Worm (Caenorhabditis elegans) whole organism, young adult: ENCODE measurements around the gene C01G5.3.

Source experiments
- B0019.2 ChIP-seq: fragments of 200-800 bp; sonication (Bioruptor generic); conservative IDR thresholded peaks from 2 replicates; pipeline ENCODE4 v1.3.6; 2022; ENCODE audit warnings: missing genetic modification reagents, missing genetic modification characterization, missing compliant biosample characterization
- C17E4.6 ChIP-seq: fragments of 200-800 bp; sonication (Bioruptor generic); IDR thresholded peaks from 2 replicates; pipeline ENCODE4 v1.3.6; 2022; ENCODE audit warnings: missing genetic modification reagents, missing genetic modification characterization, missing compliant biosample characterization
- F23B12.7 ChIP-seq: sonication (generic microtip); optimal IDR thresholded peaks from 2 replicates; lab custom pipeline; 2017; ENCODE audit warnings: missing genetic modification characterization, mild to moderate bottlenecking, missing compliant biosample characterization, antibody characterized with exemption, moderate library complexity; ENCODE audit not compliant: insufficient read depth
- F49E8.2 ChIP-seq: sonication (generic microtip); optimal IDR thresholded peaks from 3 replicates; lab custom pipeline; 2017; ENCODE audit warnings: missing genetic modification characterization, mild to moderate bottlenecking, missing compliant biosample characterization, antibody characterized with exemption, moderate library complexity; ENCODE audit not compliant: insufficient read depth
- K11D2.4 ChIP-seq: fragments of 200-800 bp; sonication (Bioruptor generic); IDR thresholded peaks from 2 replicates; pipeline ENCODE4 v1.3.6; 2022; ENCODE audit warnings: missing genetic modification reagents, missing genetic modification characterization, missing compliant biosample characterization
- Y67H2A.10 ChIP-seq: fragments of 200-800 bp; sonication (Bioruptor generic); conservative IDR thresholded peaks from 2 replicates; pipeline ENCODE4 v1.3.6; 2022; ENCODE audit warnings: missing genetic modification reagents, missing genetic modification characterization, missing compliant biosample characterization
- akir-1 ChIP-seq: fragments of 200-800 bp; sonication (Bioruptor generic); optimal IDR thresholded peaks from 2 replicates; lab custom pipeline; 2018; ENCODE audit warnings: mild to moderate bottlenecking, missing genetic modification characterization, moderate library complexity, missing compliant biosample characterization
- bed-1 ChIP-seq: fragments of 200-800 bp; sonication (Bioruptor generic); IDR thresholded peaks from 2 replicates; pipeline ENCODE4 v1.3.6; 2022; ENCODE audit warnings: missing genetic modification reagents, missing genetic modification characterization, missing compliant biosample characterization
- ceh-100 ChIP-seq: fragments of 200-800 bp; sonication (Bioruptor generic); IDR thresholded peaks from 2 replicates; pipeline ENCODE4 v1.3.6; 2022; ENCODE audit warnings: missing genetic modification reagents, missing genetic modification characterization, missing compliant biosample characterization
- dox-1 ChIP-seq: fragments of 200-800 bp; sonication (Bioruptor generic); IDR thresholded peaks from 2 replicates; pipeline ENCODE4 v1.3.6; 2022; ENCODE audit warnings: missing genetic modification reagents, missing genetic modification characterization, missing compliant biosample characterization
- efl-1 ChIP-seq: fragments of 150-350 bp; optimal IDR thresholded peaks from 2 replicates; lab custom pipeline; 2014; ENCODE audit warnings: missing biosample characterization, missing genetic modification reagents, missing genetic modification characterization
- egl-18 ChIP-seq: fragments of 200-800 bp; sonication (Bioruptor generic); IDR thresholded peaks from 2 replicates; pipeline ENCODE4 v1.3.6; 2022; ENCODE audit warnings: missing genetic modification reagents, missing genetic modification characterization, missing compliant biosample characterization
- hlh-26 ChIP-seq: fragments of 200-800 bp; sonication (Bioruptor generic); conservative IDR thresholded peaks from 2 replicates; pipeline ENCODE4 v1.3.6; 2022; ENCODE audit warnings: missing genetic modification reagents, missing genetic modification characterization, missing compliant biosample characterization
- hmg-20 ChIP-seq: fragments of 200-800 bp; sonication (Bioruptor generic); IDR thresholded peaks from 2 replicates; pipeline ENCODE4 v1.3.6; 2022; ENCODE audit warnings: missing genetic modification reagents, missing genetic modification characterization, missing compliant biosample characterization
- lsy-27 ChIP-seq: sonication (generic microtip); optimal IDR thresholded peaks from 2 replicates; lab custom pipeline; 2017; ENCODE audit warnings: missing genetic modification characterization, mild to moderate bottlenecking, missing compliant biosample characterization, antibody characterized with exemption, missing genotype, borderline replicate concordance; ENCODE audit not compliant: insufficient read depth
- mcd-1 ChIP-seq: fragments of 200-800 bp; sonication (Bioruptor generic); IDR thresholded peaks from 2 replicates; pipeline ENCODE4 v1.3.6; 2022; ENCODE audit warnings: missing genetic modification reagents, missing genetic modification characterization, missing compliant biosample characterization
- nhr-179 ChIP-seq: sonication (generic microtip); optimal IDR thresholded peaks from 2 replicates; lab custom pipeline; 2016; ENCODE audit warnings: mild to moderate bottlenecking, missing genetic modification characterization, missing compliant biosample characterization
- pha-4 ChIP-seq: fragments of 150-350 bp; sonication (generic microtip); optimal IDR thresholded peaks from 2 replicates; lab custom pipeline; 2014; ENCODE audit warnings: missing biosample characterization, missing genetic modification reagents, missing genetic modification characterization
- rcor-1 ChIP-seq: fragments of 200-800 bp; sonication (Bioruptor generic); IDR thresholded peaks from 2 replicates; pipeline ENCODE4 v1.3.6; 2022; ENCODE audit warnings: missing genetic modification reagents, missing genetic modification characterization, missing compliant biosample characterization
- repo-1 ChIP-seq: sonication (generic microtip); optimal IDR thresholded peaks from 2 replicates; lab custom pipeline; 2017; ENCODE audit warnings: mild to moderate bottlenecking, missing genetic modification characterization, missing compliant biosample characterization
- sdz-38 ChIP-seq: sonication (generic microtip); optimal IDR thresholded peaks from 2 replicates; lab custom pipeline; 2016; ENCODE audit warnings: missing genotype, missing genetic modification characterization, missing compliant biosample characterization
- snpc-1.3 ChIP-seq: sonication (generic microtip); optimal IDR thresholded peaks from 2 replicates; lab custom pipeline; 2017; ENCODE audit warnings: missing genetic modification characterization, mild to moderate bottlenecking, missing compliant biosample characterization, antibody characterized with exemption, moderate library complexity, missing genotype, missing genetic modification reagents; ENCODE audit not compliant: insufficient read depth
- sptf-2 ChIP-seq: fragments of 200-800 bp; sonication (Bioruptor generic); optimal IDR thresholded peaks from 2 replicates; lab custom pipeline; 2018; ENCODE audit warnings: mild to moderate bottlenecking, missing genetic modification characterization, missing compliant biosample characterization
- tlf-1 ChIP-seq: fragments of 200-800 bp; sonication (Bioruptor generic); optimal IDR thresholded peaks from 2 replicates; lab custom pipeline; 2018; ENCODE audit warnings: mild to moderate bottlenecking, missing genetic modification characterization, missing compliant biosample characterization
- xnd-1 ChIP-seq: sonication (generic microtip); optimal IDR thresholded peaks from 2 replicates; lab custom pipeline; 2016; ENCODE audit warnings: missing genotype, missing genetic modification reagents, missing genetic modification characterization, missing compliant biosample characterization

C01G5.3 gene

ce11 chrIV:6585397-6585921, 49.5 kb downstream of the C01G5.3 start, which contains the start of the genes F38A5.2 and dnj-11 (continued):
- no peak for TF ChIP-seq egl-18
- TF ChIP-seq hmg-20, result no peak
- no peak for TF ChIP-seq lsy-27 (tag; lab: Kevin White, UChicago)
- no peak for TF ChIP-seq akir-1
- no peak for TF ChIP-seq B0019.2 (GFP tag; lab: Robert Waterston, UW)
- TF ChIP-seq pha-4, result peak; percentile 66
- TF ChIP-seq K11D2.4 (GFP tag; lab: Robert Waterston, UW), result no peak
- no peak for TF ChIP-seq sptf-2
- peak; percentile 14 for TF ChIP-seq tlf-1 (GFP tag; lab: Kevin White, UChicago)
- no peak for TF ChIP-seq Y67H2A.10 (GFP tag; lab: Robert Waterston, UW)
- TF ChIP-seq rcor-1 (GFP tag; lab: Robert Waterston, UW), result peak; percentile 38; the same call in 1 of the 2 replicates
- TF ChIP-seq C17E4.6, result no peak
- TF ChIP-seq dox-1, result peak; percentile 76; the same call in 1 of the 2 replicates
- no peak for TF ChIP-seq bed-1 (GFP tag; lab: Robert Waterston, UW)
- TF ChIP-seq hlh-26 (GFP tag; lab: Robert Waterston, UW), result no peak
- peak; percentile 42 for TF ChIP-seq snpc-1.3
- peak; percentile 49 for TF ChIP-seq F49E8.2 (tag; lab: Kevin White, UChicago)
- peak; percentile 61 for TF ChIP-seq efl-1 (GFP tag; lab: Kevin White, UChicago)
- TF ChIP-seq mcd-1 (GFP tag; lab: Robert Waterston, UW), result peak; percentile 96
- no peak for TF ChIP-seq repo-1 (tag; lab: Kevin White, UChicago)
- no peak for TF ChIP-seq sdz-38 (tag; lab: Kevin White, UChicago)
- TF ChIP-seq nhr-179, result no peak
- TF ChIP-seq xnd-1, result no peak
- peak; percentile 54; the same call in 1 of the 2 replicates for TF ChIP-seq ceh-100 (GFP tag; lab: Robert Waterston, UW)
- TF ChIP-seq F23B12.7, result peak; percentile 90
